Worm (Caenorhabditis elegans) whole organism, L4/young adult: ENCODE measurements around the gene srx-12.

Experiments used
- W03F9.2 ChIP-seq: fragments of 150-350 bp; optimal IDR thresholded peaks from 2 replicates; lab custom pipeline; 2014; ENCODE audit warnings: missing biosample characterization, missing genetic modification characterization
- dao-5 ChIP-seq: sonication (generic microtip); optimal IDR thresholded peaks from 2 replicates; lab custom pipeline; 2016; ENCODE audit warnings: missing genotype, missing genetic modification characterization, moderate library complexity, missing compliant biosample characterization
- him-1 ChIP-seq: sonication (generic microtip); optimal IDR thresholded peaks from 2 replicates; lab custom pipeline; 2016; ENCODE audit warnings: missing genotype, missing genetic modification reagents, missing genetic modification characterization, missing compliant biosample characterization

DNA sequence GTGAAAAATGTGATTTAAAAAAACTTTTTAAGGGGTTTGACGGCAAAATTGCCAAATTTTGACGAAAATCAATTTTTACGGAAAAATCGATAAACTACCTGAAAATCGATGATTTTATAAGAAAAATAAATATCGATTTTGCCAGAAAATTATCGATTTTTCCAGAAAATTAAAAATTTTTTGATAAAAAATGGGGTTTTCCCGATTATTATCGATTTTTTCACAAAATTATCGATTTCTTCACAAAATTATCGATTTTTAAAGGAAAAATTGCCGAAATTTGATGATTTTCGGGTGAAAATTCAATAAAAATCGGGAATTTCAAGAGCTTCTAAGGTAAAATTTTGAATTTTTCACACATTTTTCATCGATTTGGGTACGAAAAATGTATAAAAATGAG lies 39.1 kb upstream of the srx-12 start:
- TF ChIP-seq him-1 (tag; lab: Kevin White, UChicago) (no peak), W03F9.2 (no peak), dao-5 (no peak)
